Fruit fly (Drosophila melanogaster) whole organism, embryonic: Measurements from ENCODE around the gene CG11893.

Source experiments
- CG10147 ChIP-seq: fragments of 200-800 bp; sonication (Bioruptor generic); optimal IDR thresholded peaks from 2 replicates; lab custom pipeline; 2019; ENCODE audit warnings: missing biosample characterization, mild to moderate bottlenecking, missing genetic modification characterization, moderate library complexity
- CG11456 ChIP-seq: fragments of 200-800 bp; sonication (Bioruptor generic); IDR thresholded peaks from 3 replicates; pipeline ENCODE4 v1.3.6; 2022; ENCODE audit warnings: missing biosample characterization, missing genetic modification characterization
- CG11695 ChIP-seq: fragments of 200-800 bp; sonication (Bioruptor generic); IDR thresholded peaks from 3 replicates; pipeline ENCODE4 v1.3.6; 2022; ENCODE audit warnings: missing biosample characterization, missing genetic modification characterization
- CG12155 ChIP-seq: fragments of 200-800 bp; sonication (Bioruptor generic); optimal IDR thresholded peaks from 3 replicates; lab custom pipeline; 2016; ENCODE audit warnings: missing biosample characterization, missing genetic modification characterization
- CG12299 ChIP-seq: fragments of 200-800 bp; sonication (Bioruptor generic); optimal IDR thresholded peaks from 2 replicates; lab custom pipeline; 2018; ENCODE audit warnings: missing biosample characterization, mild to moderate bottlenecking, missing genetic modification characterization
- CG14050 ChIP-seq: fragments of 200-800 bp; sonication (Bioruptor generic); IDR thresholded peaks from 3 replicates; pipeline ENCODE4 v1.3.6; 2022; ENCODE audit warnings: missing biosample characterization, missing genetic modification characterization
- CG1603 ChIP-seq: fragments of 200-800 bp; sonication (Bioruptor generic); optimal IDR thresholded peaks from 2 replicates; lab custom pipeline; 2019; ENCODE audit warnings: missing biosample characterization, mild to moderate bottlenecking, missing genetic modification characterization, moderate library complexity
- CG16813 ChIP-seq: fragments of 200-800 bp; sonication (Bioruptor generic); IDR thresholded peaks from 3 replicates; pipeline ENCODE4 v1.3.6; 2022; ENCODE audit warnings: missing biosample characterization, missing genetic modification characterization; ENCODE audit not compliant: partially characterized antibody
- CG3281 ChIP-seq: fragments of 200-800 bp; sonication (Bioruptor generic); optimal IDR thresholded peaks from 3 replicates; lab custom pipeline; 2017; ENCODE audit warnings: missing biosample characterization, mild to moderate bottlenecking, missing genetic modification characterization
- CG33213 ChIP-seq: fragments of 200-800 bp; sonication (Bioruptor generic); optimal IDR thresholded peaks from 3 replicates; lab custom pipeline; 2016; ENCODE audit warnings: missing biosample characterization, missing genetic modification characterization
- CG3995 ChIP-seq: fragments of 200-800 bp; sonication (Bioruptor generic); optimal IDR thresholded peaks from 3 replicates; lab custom pipeline; 2016; ENCODE audit warnings: missing biosample characterization, missing genetic modification characterization
- CG4328 ChIP-seq: fragments of 200-800 bp; sonication (Bioruptor generic); optimal IDR thresholded peaks from 3 replicates; lab custom pipeline; 2017; ENCODE audit warnings: missing biosample characterization, missing genetic modification reagents, missing genetic modification characterization
- CG4730 ChIP-seq: fragments of 200-800 bp; sonication (Bioruptor generic); IDR thresholded peaks from 2 replicates; pipeline ENCODE4 v1.3.6; 2022; ENCODE audit warnings: missing biosample characterization, missing genetic modification characterization
- CG6765 ChIP-seq: fragments of 200-800 bp; sonication (Bioruptor generic); optimal IDR thresholded peaks from 3 replicates; lab custom pipeline; 2017; ENCODE audit warnings: missing biosample characterization, mild to moderate bottlenecking, missing genetic modification characterization
- CG7745 ChIP-seq: fragments of 200-800 bp; sonication (Bioruptor generic); optimal IDR thresholded peaks from 2 replicates; lab custom pipeline; 2018; ENCODE audit warnings: missing biosample characterization, mild to moderate bottlenecking, missing genetic modification characterization, moderate library complexity
- CG8924 ChIP-seq: fragments of 200-800 bp; optimal IDR thresholded peaks from 3 replicates; lab custom pipeline; 2019; ENCODE audit warnings: missing biosample characterization, mild to moderate bottlenecking, missing genetic modification characterization, moderate library complexity
- Chrac-16 ChIP-seq: fragments of 200-800 bp; sonication (Bioruptor generic); optimal IDR thresholded peaks from 3 replicates; lab custom pipeline; 2016; ENCODE audit warnings: missing biosample characterization, missing genetic modification characterization
- D ChIP-seq, 2 experiments: fragments of 200-800 bp in 1 of 2; fragments of >200 bp in 1 of 2; sonication (Bioruptor generic) in 1 of 2; optimal IDR thresholded peaks; 2 replicates in 1 of 2; 3 replicates in 1 of 2; lab custom pipeline; 2017; ENCODE audit warnings: mild to moderate bottlenecking in 1 of 2, missing biosample characterization in 1 of 2, missing genetic modification characterization in 1 of 2, missing genetic modification reagents in 1 of 2
- Ets65A ChIP-seq: fragments of 200-800 bp; sonication (Bioruptor generic); peaks from one replicate; lab custom pipeline; 2016; ENCODE audit warnings: missing biosample characterization, missing genetic modification characterization
- Ets97D ChIP-seq: fragments of 200-800 bp; sonication (Bioruptor generic); optimal IDR thresholded peaks from 3 replicates; lab custom pipeline; 2016; ENCODE audit warnings: missing biosample characterization, missing genetic modification characterization
- H2.0 ChIP-seq: fragments of 200-800 bp; sonication (Bioruptor generic); IDR thresholded peaks from 2 replicates; pipeline ENCODE4 v1.3.6; 2022; ENCODE audit warnings: missing biosample characterization, missing genetic modification characterization
- Hr51 ChIP-seq, 2 experiments: fragments of 200-800 bp; sonication (Bioruptor generic); optimal IDR thresholded peaks; 2 replicates in 1 of 2; 3 replicates in 1 of 2; lab custom pipeline; 2016 to 2018; ENCODE audit warnings: missing biosample characterization in 2 of 2, missing genetic modification characterization in 2 of 2, mild to moderate bottlenecking in 1 of 2, moderate library complexity in 1 of 2
- Hsf ChIP-seq: fragments of 200-800 bp; sonication (Bioruptor generic); optimal IDR thresholded peaks from 3 replicates; lab custom pipeline; 2016; ENCODE audit warnings: missing biosample characterization, missing genetic modification characterization
- Max ChIP-seq: fragments of 200-800 bp; sonication (Bioruptor generic); optimal IDR thresholded peaks from 2 replicates; lab custom pipeline; 2016; ENCODE audit warnings: missing biosample characterization, mild to moderate bottlenecking, missing genetic modification characterization
- Mrtf ChIP-seq: fragments of 200-800 bp; sonication (Bioruptor generic); IDR thresholded peaks from 3 replicates; pipeline ENCODE4 v1.3.6; 2022; ENCODE audit warnings: missing biosample characterization, missing genetic modification characterization
- Six4 ChIP-seq: fragments of 200-800 bp; sonication (Bioruptor generic); optimal IDR thresholded peaks from 2 replicates; lab custom pipeline; 2016; ENCODE audit warnings: missing biosample characterization, missing genetic modification characterization
- Sry-β ChIP-seq: fragments of 200-800 bp; sonication (Bioruptor generic); optimal IDR thresholded peaks from 2 replicates; lab custom pipeline; 2018; ENCODE audit warnings: missing biosample characterization, mild to moderate bottlenecking, missing genetic modification characterization, moderate library complexity
- Trl ChIP-seq, 3 experiments: fragments of >200 bp in 2 of 3; fragments of 200-800 bp in 1 of 3; sonication (Bioruptor generic) in 1 of 3; optimal IDR thresholded peaks; 2 replicates in 1 of 3; 3 replicates in 2 of 3; lab custom pipeline; 2016 to 2017; ENCODE audit warnings: missing biosample characterization in 1 of 3, missing genetic modification characterization in 1 of 3
- ap ChIP-seq: fragments of 200-800 bp; sonication (Bioruptor generic); IDR thresholded peaks from 2 replicates; pipeline ENCODE4 v1.3.6; 2022; ENCODE audit warnings: missing biosample characterization, missing genetic modification characterization
- fd3F ChIP-seq: fragments of 200-800 bp; sonication (Bioruptor generic); optimal IDR thresholded peaks from 2 replicates; lab custom pipeline; 2018; ENCODE audit warnings: missing biosample characterization, mild to moderate bottlenecking, missing genetic modification characterization, moderate library complexity
- fd96Cb ChIP-seq: fragments of 200-800 bp; sonication (Bioruptor generic); optimal IDR thresholded peaks from 2 replicates; lab custom pipeline; 2018; ENCODE audit warnings: missing biosample characterization, mild to moderate bottlenecking, missing genetic modification characterization, moderate library complexity
- hb ChIP-seq: fragments of 200-800 bp; sonication (Bioruptor generic); IDR thresholded peaks from 3 replicates; pipeline ENCODE4 v1.3.6; 2022; ENCODE audit warnings: missing biosample characterization, missing genetic modification characterization; ENCODE audit not compliant: partially characterized antibody
- nau ChIP-seq: fragments of 200-800 bp; sonication (Bioruptor generic); optimal IDR thresholded peaks from 3 replicates; lab custom pipeline; 2017; ENCODE audit warnings: missing biosample characterization, mild to moderate bottlenecking, missing genetic modification characterization, missing genetic modification reagents
- oc ChIP-seq: fragments of 200-800 bp; sonication (Bioruptor generic); optimal IDR thresholded peaks from 2 replicates; lab custom pipeline; 2018; ENCODE audit warnings: missing biosample characterization, mild to moderate bottlenecking, missing genetic modification characterization, moderate library complexity
- p53 ChIP-seq: fragments of 200-800 bp; sonication (Bioruptor generic); optimal IDR thresholded peaks from 2 replicates; lab custom pipeline; 2016; ENCODE audit warnings: missing biosample characterization, missing genetic modification characterization
- phol ChIP-seq: fragments of 200-800 bp; sonication (Bioruptor generic); optimal IDR thresholded peaks from 3 replicates; lab custom pipeline; 2018; ENCODE audit warnings: missing biosample characterization, mild to moderate bottlenecking, missing genetic modification characterization, moderate library complexity
- sqz ChIP-seq: fragments of 200-800 bp; sonication (Bioruptor generic); optimal IDR thresholded peaks from 3 replicates; lab custom pipeline; 2018; ENCODE audit warnings: missing biosample characterization, mild to moderate bottlenecking, missing genetic modification characterization

The CG11893 gene

dm6 chr3R:25265589-25266201, 24.0 kb upstream of the CG11893 start, which contains the start of the genes GlnRS and RIOK2 (continued):
- peak; percentile 94 for TF ChIP-seq CG16813 (GFP tag; lab: Robert Waterston, UW)
- no peak for TF ChIP-seq CG11456 (GFP tag; lab: Robert Waterston, UW)
- no peak for TF ChIP-seq CG12155 (GFP tag; lab: Kevin White, UChicago)
- peak; percentile 54 for TF ChIP-seq CG33213 (GFP tag; lab: Kevin White, UChicago)
- peak; percentile 32 for TF ChIP-seq p53 (GFP tag; lab: Kevin White, UChicago)
- TF ChIP-seq CG6765, result no peak
- no peak for TF ChIP-seq CG3281 (GFP tag; lab: Kevin White, UChicago)
- TF ChIP-seq hb (GFP tag; lab: Robert Waterston, UW), result peak; percentile 93
- TF ChIP-seq phol, result peak; percentile 69
- no peak for TF ChIP-seq Mrtf (GFP tag; lab: Robert Waterston, UW)
- TF ChIP-seq sqz (GFP tag; lab: Kevin White, UChicago), result no peak
- TF ChIP-seq CG8924 (tag; lab: Kevin White, UChicago), result no peak
- no peak for TF ChIP-seq H2.0
- TF ChIP-seq Six4, result no peak
- no peak for TF ChIP-seq ap
- TF ChIP-seq Ets97D (GFP tag; lab: Kevin White, UChicago), result peak; percentile 85
- no peak for TF ChIP-seq CG7745 (tag; lab: Kevin White, UChicago)
- TF ChIP-seq CG3995 (GFP tag; lab: Kevin White, UChicago), result peak; percentile 50
- TF ChIP-seq CG4328 (GFP tag; lab: Kevin White, UChicago), result no peak
- no peak for TF ChIP-seq Trl (optimal IDR thresholded peaks at IDR 0.05; lab: Kevin White, UChicago)
- no peak for TF ChIP-seq Trl (GFP tag; optimal IDR thresholded peaks at IDR 0.05; lab: Kevin White, UChicago)
- TF ChIP-seq CG10147 (GFP tag; lab: Kevin White, UChicago), result no peak
- peak; percentile 94 for TF ChIP-seq CG1603 (tag; lab: Kevin White, UChicago)
- TF ChIP-seq Hsf, result peak; percentile 35
- TF ChIP-seq CG11695 (GFP tag; lab: Robert Waterston, UW), result no peak
- TF ChIP-seq Max (GFP tag; lab: Kevin White, UChicago), result peak; percentile 97
- peak; percentile 24 for TF ChIP-seq D (optimal IDR thresholded peaks at IDR 0.05; lab: Kevin White, UChicago)
- no peak for TF ChIP-seq D (GFP tag; optimal IDR thresholded peaks at IDR 0.05; lab: Kevin White, UChicago)
- TF ChIP-seq CG14050 (GFP tag; lab: Robert Waterston, UW), result no peak
- no peak for TF ChIP-seq Chrac-16 (GFP tag; lab: Kevin White, UChicago)
- peak; percentile 67 for TF ChIP-seq Sry-β (GFP tag; lab: Kevin White, UChicago)
- TF ChIP-seq CG12299 (tag; lab: Kevin White, UChicago), result peak; percentile 14
- TF ChIP-seq Hr51 (GFP tag; optimal IDR thresholded peaks at IDR 0.05; lab: Kevin White, UChicago), result no peak
- no peak for TF ChIP-seq CG4730 (GFP tag; lab: Robert Waterston, UW)
- no peak for TF ChIP-seq nau (GFP tag; lab: Kevin White, UChicago)
- no peak for TF ChIP-seq fd3F
- no peak for TF ChIP-seq fd96Cb
- no peak for TF ChIP-seq oc
- TF ChIP-seq, all 482 proteins: peak for 131

dm6 chr3R:25266751-25267150, 22.9 kb upstream of the CG11893 start:
- TF ChIP-seq CG6765, result no peak
- peak; percentile 92 for TF ChIP-seq Ets65A
